Worm (Caenorhabditis elegans): ENCODE results near the gene srlf-21.
"Not testable (repeated sequence)": the region's sequence is repeated elsewhere in the genome, so short reads cannot be mapped to it uniquely, and the experiment has no call there.

Gene srlf-21

DNA sequence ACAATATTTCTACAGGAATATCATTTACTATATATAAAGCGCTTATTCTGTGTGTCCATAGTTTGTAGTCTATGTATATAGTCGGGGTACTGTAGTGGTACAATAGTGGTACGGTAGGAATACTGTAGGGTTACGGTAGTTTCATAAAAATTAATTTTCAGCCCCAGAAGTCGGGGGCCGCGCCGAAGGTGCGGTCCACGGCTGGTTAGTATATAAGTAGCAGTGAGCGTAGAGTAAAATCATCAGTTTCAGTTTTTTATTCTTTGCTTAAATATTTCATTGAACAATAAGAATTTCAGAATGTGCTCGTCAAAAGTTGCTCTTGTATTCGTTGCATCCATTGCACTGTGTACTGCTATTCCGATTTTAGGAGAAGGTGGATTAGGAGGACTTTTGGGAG is 512 bp upstream of the srlf-21 start, which contains the start of gene srlf-22:
TSS of gene srlf-22 (plus strand) at position 301 of the 400 bp plus-strand sequence.
- TF ChIP-seq R02D3.7, mdl-1, nhr-23 (tag; optimal IDR thresholded peaks at IDR 0.05): not testable (repeated sequence)

DNA sequence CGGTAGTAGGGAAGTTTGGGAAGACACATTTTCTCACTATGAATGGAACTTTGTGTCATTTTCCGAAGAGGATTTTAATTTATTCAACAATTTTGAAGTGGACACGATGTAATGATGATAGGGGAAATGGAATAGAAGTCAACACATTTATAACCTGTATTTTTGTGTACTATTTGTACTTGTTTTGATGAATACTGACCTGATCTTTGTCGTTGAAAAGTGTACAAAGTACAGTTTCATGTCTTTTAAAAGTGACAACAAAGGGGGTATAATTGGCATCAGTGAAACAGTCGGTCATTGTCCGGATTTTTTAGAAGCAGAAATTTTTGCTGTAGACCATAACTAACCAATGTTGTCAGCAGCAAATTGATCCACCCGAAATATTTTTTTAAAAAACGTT is 1.1 kb downstream of the srlf-21 start, which contains the start of gene T02B11.6:
TSS of gene T02B11.6 (minus strand) at position 101 of the 400 bp plus-strand sequence.
- TF ChIP-seq nhr-6 (tag; optimal IDR thresholded peaks at IDR 0.05) (no peak), nhr-11 (tag; optimal IDR thresholded peaks at IDR 0.05) (no peak), elt-1 (tag; optimal IDR thresholded peaks at IDR 0.05) (no peak), ZK546.5 (tag; optimal IDR thresholded peaks at IDR 0.05) (no peak), peb-1 (tag; optimal IDR thresholded peaks at IDR 0.05) (no peak), nhr-23 (tag; optimal IDR thresholded peaks at IDR 0.05) (no peak), F13H6.1 (tag; optimal IDR thresholded peaks at IDR 0.05) (no peak), nhr-25 (tag; optimal IDR thresholded peaks at IDR 0.05) (no peak)

DNA sequence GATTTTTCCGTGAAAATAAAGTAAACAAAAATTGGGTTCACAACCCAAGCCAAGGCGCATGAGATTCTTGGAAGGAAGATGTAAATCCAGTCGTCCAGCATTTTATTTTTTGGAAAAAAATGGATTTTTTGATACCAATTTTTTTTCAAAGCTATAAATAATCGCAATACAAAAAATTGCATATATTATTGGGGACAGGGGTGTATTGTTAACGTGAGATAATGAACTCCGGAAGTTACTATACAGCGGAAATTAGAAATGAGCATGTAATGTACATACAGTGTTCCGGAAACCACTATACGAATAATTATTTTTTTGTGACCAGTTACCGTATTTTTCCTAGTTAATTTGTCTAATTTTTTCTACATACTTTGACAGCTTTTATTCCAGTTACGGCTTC is 6.0 kb downstream of the srlf-21 start, which contains the start of gene srj-38:
TSS of gene srj-38 (minus strand) at position 101 of the 400 bp plus-strand sequence.
- TF ChIP-seq sem-4 (tag; optimal IDR thresholded peaks at IDR 0.05) (no peak), peb-1 (tag; optimal IDR thresholded peaks at IDR 0.05) (no peak), ZK546.5 (tag; optimal IDR thresholded peaks at IDR 0.05) (no peak), sma-9 (GFP tag; optimal IDR thresholded peaks at IDR 0.05) (no peak), sma-9 (tag; optimal IDR thresholded peaks at IDR 0.05) (no peak), nhr-21 (tag; optimal IDR thresholded peaks at IDR 0.05) (no peak), snpc-4 (tag; optimal IDR thresholded peaks at IDR 0.05) (no peak), dmd-4 (tag; optimal IDR thresholded peaks at IDR 0.05) (no peak), nhr-237 (tag; optimal IDR thresholded peaks at IDR 0.05) (no peak), mbf-1 (tag; optimal IDR thresholded peaks at IDR 0.05) (no peak), mdl-1 (tag; optimal IDR thresholded peaks at IDR 0.05) (no peak), mab-5 (tag; optimal IDR thresholded peaks at IDR 0.05) (no peak), blmp-1 (tag; optimal IDR thresholded peaks at IDR 0.05; ENCODE audit: insufficient read depth) (no peak), lin-13 (GFP tag; optimal IDR thresholded peaks at IDR 0.05) (no peak), F13H6.1 (tag; optimal IDR thresholded peaks at IDR 0.05) (no peak)

DNA sequence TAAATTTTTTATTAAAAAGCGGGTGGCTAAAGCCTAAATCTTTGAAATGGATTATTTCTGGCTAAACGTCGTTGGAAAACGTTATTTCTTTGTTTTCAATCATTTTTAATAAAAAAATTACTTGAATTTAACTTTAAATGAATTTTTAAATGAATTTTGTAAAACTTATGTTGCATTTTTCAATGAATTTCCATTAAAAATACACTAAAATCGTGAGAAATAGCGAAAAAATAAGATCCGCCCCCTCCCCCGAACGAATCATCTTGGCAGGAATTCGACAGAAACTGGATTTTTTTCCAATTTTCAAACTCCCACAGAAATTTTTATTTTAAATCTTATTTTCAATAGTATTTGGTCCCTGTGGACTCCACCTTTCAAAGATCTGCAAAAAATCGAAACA is 11.2 kb downstream of the srlf-21 start, which contains the start of gene srg-53:
TSS of gene srg-53 (plus strand) at position 301 of the 400 bp plus-strand sequence.
- TF ChIP-seq zag-1 (tag; optimal IDR thresholded peaks at IDR 0.05): no peak
- no peak for TF ChIP-seq lin-39 (tag; optimal IDR thresholded peaks at IDR 0.05)
- no peak for TF ChIP-seq lsy-2 (tag; optimal IDR thresholded peaks at IDR 0.05)
- TF ChIP-seq nhr-10 (tag; optimal IDR thresholded peaks at IDR 0.05): no peak
- TF ChIP-seq crh-2 (tag; optimal IDR thresholded peaks at IDR 0.05): no peak
- TF ChIP-seq egl-27 (tag; optimal IDR thresholded peaks at IDR 0.05): no peak
- TF ChIP-seq sma-9 (GFP tag; optimal IDR thresholded peaks at IDR 0.05): no peak
- TF ChIP-seq sma-9 (tag; optimal IDR thresholded peaks at IDR 0.05): no peak
- TF ChIP-seq ZK546.5 (tag; optimal IDR thresholded peaks at IDR 0.05): no peak
- no peak for TF ChIP-seq lin-13 (GFP tag; optimal IDR thresholded peaks at IDR 0.05)
- no peak for TF ChIP-seq unc-39 (tag; optimal IDR thresholded peaks at IDR 0.05)

DNA sequence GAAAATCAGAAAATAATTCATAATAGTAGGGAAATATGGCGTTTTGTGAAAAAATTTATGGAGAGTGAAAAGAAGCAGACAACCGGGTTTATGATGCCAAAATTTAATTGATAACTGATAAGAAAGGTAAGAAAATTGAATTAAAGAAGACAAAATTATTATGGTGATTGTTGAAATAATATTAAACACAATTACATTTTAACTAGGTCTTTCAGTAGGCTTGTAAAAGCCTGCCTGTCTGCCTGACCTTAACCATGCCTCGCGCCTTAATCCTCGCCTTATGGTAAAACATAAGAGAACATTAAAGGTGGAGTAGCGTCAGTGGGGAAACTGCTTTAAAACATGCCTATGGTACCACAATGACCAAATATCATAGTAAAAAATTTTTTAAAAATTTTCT is 11.8 kb downstream of the srlf-21 start, which contains the start of gene T02B11.8:
TSS of gene T02B11.8 (minus strand) at position 101 of the 400 bp plus-strand sequence.
- no peak for TF ChIP-seq mdl-1 (tag; optimal IDR thresholded peaks at IDR 0.05)
- TF ChIP-seq nhr-11 (tag; optimal IDR thresholded peaks at IDR 0.05): no peak
- TF ChIP-seq mbf-1 (tag; optimal IDR thresholded peaks at IDR 0.05): no peak
- no peak for TF ChIP-seq crh-2 (tag; optimal IDR thresholded peaks at IDR 0.05)
- TF ChIP-seq sma-9 (GFP tag; optimal IDR thresholded peaks at IDR 0.05): no peak
- TF ChIP-seq sma-9 (tag; optimal IDR thresholded peaks at IDR 0.05): no peak

ce11 chrV:875945-876344 is 14.4 kb downstream of the srlf-21 start, which contains the start of gene T02B11.9:
TSS of gene T02B11.9 (plus strand) at chrV:876245.
- TF ChIP-seq snpc-4 (tag; optimal IDR thresholded peaks at IDR 0.05) (no peak), ceh-82 (tag; optimal IDR thresholded peaks at IDR 0.05) (no peak), aly-2 (tag; optimal IDR thresholded peaks at IDR 0.05) (no peak), R02D3.7 (tag; optimal IDR thresholded peaks at IDR 0.05) (no peak), unc-39 (tag; optimal IDR thresholded peaks at IDR 0.05) (no peak), alr-1 (tag; optimal IDR thresholded peaks at IDR 0.05) (no peak), nhr-129 (tag; optimal IDR thresholded peaks at IDR 0.05) (no peak), egl-27 (tag; optimal IDR thresholded peaks at IDR 0.05) (no peak), unc-62 (GFP tag; optimal IDR thresholded peaks at IDR 0.05) (no peak), blmp-1 (tag; optimal IDR thresholded peaks at IDR 0.05; ENCODE audit: insufficient read depth) (no peak), nhr-6 (tag; optimal IDR thresholded peaks at IDR 0.05) (no peak), ceh-16 (tag; optimal IDR thresholded peaks at IDR 0.05) (no peak), nhr-237 (tag; optimal IDR thresholded peaks at IDR 0.05) (no peak), mbf-1 (tag; optimal IDR thresholded peaks at IDR 0.05) (no peak)
